Worm (Caenorhabditis elegans): ENCODE results near the gene cht-6.

DNA sequence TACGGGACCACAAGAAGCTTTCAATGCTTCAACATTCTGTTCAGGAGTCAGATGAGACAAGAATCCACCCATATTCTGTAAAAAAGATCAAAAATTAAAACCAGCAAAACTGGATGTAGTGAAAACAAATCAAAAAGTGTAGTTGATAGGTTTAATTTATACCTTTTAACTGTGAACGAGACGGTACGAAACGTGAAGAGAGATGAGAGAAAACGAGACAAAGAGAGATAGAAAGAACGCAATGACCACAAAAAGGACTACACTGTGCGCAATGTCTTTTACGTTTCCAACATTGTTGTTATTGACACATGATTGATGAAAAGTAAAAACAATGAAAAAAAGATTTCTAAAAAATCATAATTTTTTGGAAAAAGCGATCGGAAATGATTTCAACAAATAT, 49.2 kb upstream of the cht-6 start, which contains the start of gene cest-33:
- TF ChIP-seq nhr-25 (tag; optimal IDR thresholded peaks at IDR 0.05) (peak; percentile 36), snpc-4 (tag; optimal IDR thresholded peaks at IDR 0.05) (no peak), unc-55 (GFP tag; optimal IDR thresholded peaks at IDR 0.05) (no peak), egl-27 (tag; optimal IDR thresholded peaks at IDR 0.05) (no peak), nhr-237 (tag; optimal IDR thresholded peaks at IDR 0.05) (no peak), skn-1 (tag; optimal IDR thresholded peaks at IDR 0.05) (no peak), unc-62 (GFP tag; optimal IDR thresholded peaks at IDR 0.05) (no peak), R02D3.7 (tag; optimal IDR thresholded peaks at IDR 0.05) (no peak), ztf-11 (tag; optimal IDR thresholded peaks at IDR 0.05) (no peak)
